Fruit fly (Drosophila melanogaster) whole organism, embryonic: ENCODE data around the gene CG9166.

Experiments
- CG3838 ChIP-seq: fragments of 200-800 bp; sonication (Bioruptor generic); optimal IDR thresholded peaks from 3 replicates; lab custom pipeline; 2016; ENCODE audit warnings: missing biosample characterization, missing genetic modification characterization
- CG7745 ChIP-seq: fragments of 200-800 bp; sonication (Bioruptor generic); optimal IDR thresholded peaks from 2 replicates; lab custom pipeline; 2018; ENCODE audit warnings: missing biosample characterization, mild to moderate bottlenecking, missing genetic modification characterization, moderate library complexity
- Dip3 ChIP-seq: fragments of 200-800 bp; sonication (Bioruptor generic); optimal IDR thresholded peaks from 3 replicates; lab custom pipeline; 2016; ENCODE audit warnings: missing biosample characterization, missing genetic modification characterization
- emc ChIP-seq: fragments of 200-800 bp; sonication (Bioruptor generic); optimal IDR thresholded peaks from 2 replicates; lab custom pipeline; 2016; ENCODE audit warnings: missing biosample characterization, missing genetic modification characterization
- lbe ChIP-seq: fragments of 200-800 bp; sonication (Bioruptor generic); optimal IDR thresholded peaks from 2 replicates; lab custom pipeline; 2016; ENCODE audit warnings: missing biosample characterization, mild to moderate bottlenecking, missing genetic modification characterization
- unc-4 ChIP-seq: fragments of 200-800 bp; sonication (Bioruptor generic); IDR thresholded peaks from 2 replicates; pipeline ENCODE4 v1.3.6; 2022; ENCODE audit warnings: missing biosample characterization, missing genetic modification characterization; ENCODE audit not compliant: partially characterized antibody
- zen2 ChIP-seq: fragments of 200-800 bp; sonication (Bioruptor generic); IDR thresholded peaks from 3 replicates; pipeline ENCODE4 v1.3.6; 2022; ENCODE audit warnings: missing biosample characterization, missing genetic modification characterization; ENCODE audit not compliant: partially characterized antibody

DNA sequence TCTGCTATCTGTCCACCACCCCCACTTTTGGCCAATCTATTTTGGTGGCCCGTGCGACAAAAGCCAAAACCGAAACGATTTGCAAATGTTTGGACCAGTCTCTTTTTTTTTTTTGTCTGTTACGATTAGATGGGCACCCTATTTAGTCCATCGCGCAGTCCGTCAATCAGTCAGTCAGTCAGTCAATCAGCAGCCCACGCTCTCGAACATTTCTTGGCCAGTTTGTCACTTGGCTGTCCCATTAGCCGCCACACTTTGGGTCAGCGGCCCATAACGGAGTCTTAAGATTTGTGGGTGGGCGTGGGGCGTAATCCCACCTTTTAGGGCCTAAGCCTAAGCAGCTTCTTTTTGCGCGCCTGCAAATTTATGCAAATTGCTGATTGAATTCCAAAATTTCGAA, 43.5 kb downstream of the CG9166 start:
- TF ChIP-seq lbe (GFP tag; lab: Kevin White, UChicago) (no peak), CG7745 (tag; lab: Kevin White, UChicago) (no peak), emc (GFP tag; lab: Kevin White, UChicago) (no peak), CG3838 (GFP tag; lab: Kevin White, UChicago) (no peak), unc-4 (GFP tag; lab: Robert Waterston, UW) (no peak), Dip3 (no peak), zen2 (GFP tag; lab: Robert Waterston, UW) (no peak)
